Fruit fly (Drosophila melanogaster): ENCODE measurements around the gene CG12065.

DNA sequence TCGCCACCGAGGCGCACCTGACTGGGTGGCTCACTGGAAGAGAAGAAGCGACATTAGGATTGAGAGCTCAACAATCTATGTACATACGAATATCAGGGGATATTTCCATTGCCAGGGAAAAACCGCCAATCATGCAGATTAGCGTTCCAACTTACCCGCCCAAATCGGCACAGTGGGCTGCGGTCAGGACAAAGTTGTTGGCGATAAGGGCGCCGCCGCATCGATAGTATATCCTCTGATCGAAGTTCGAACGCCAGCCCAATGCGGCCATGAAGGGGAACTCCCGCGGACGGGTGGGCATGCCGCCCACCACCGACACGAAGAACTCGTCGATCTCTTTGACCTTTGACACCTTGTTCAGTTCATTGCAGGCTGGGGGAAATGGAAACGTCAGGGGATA is 2.2 kb upstream of the CG12065 start:
- TF ChIP-seq fd96Cb (tag; optimal IDR thresholded peaks at IDR 0.05) = no peak
- no peak for TF ChIP-seq zfh2 (GFP tag; optimal IDR thresholded peaks at IDR 0.05)
- no peak for TF ChIP-seq B-H1 (GFP tag; IDR thresholded peaks at IDR 0.05)
- no peak for TF ChIP-seq Sry-β (GFP tag; optimal IDR thresholded peaks at IDR 0.05)
- TF ChIP-seq sima (GFP tag; optimal IDR thresholded peaks at IDR 0.05) = no peak

All from whole organism, embryonic.